Worm (Caenorhabditis elegans) whole organism, late embryonic: ENCODE results near the gene droe-4.

Source experiments
- ama-1 ChIP-seq: fragments of 150-350 bp; optimal IDR thresholded peaks from 2 replicates; lab custom pipeline; 2014
- ceh-18 ChIP-seq: sonication (generic microtip); optimal IDR thresholded peaks from 2 replicates; lab custom pipeline; 2016; ENCODE audit warnings: missing genetic modification characterization, missing compliant biosample characterization
- ceh-48 ChIP-seq: sonication (generic microtip); optimal IDR thresholded peaks from 2 replicates; lab custom pipeline; 2016; ENCODE audit warnings: missing genetic modification characterization, inconsistent platforms, missing compliant biosample characterization
- ceh-9 ChIP-seq: sonication (generic microtip); optimal IDR thresholded peaks from 2 replicates; lab custom pipeline; 2016; ENCODE audit warnings: mild to moderate bottlenecking, missing genetic modification characterization, inconsistent platforms, missing compliant biosample characterization
- elt-4 ChIP-seq: sonication (generic microtip); optimal IDR thresholded peaks from 2 replicates; lab custom pipeline; 2016; ENCODE audit warnings: missing genetic modification characterization, missing compliant biosample characterization
- hlh-15 ChIP-seq: sonication (generic microtip); optimal IDR thresholded peaks from 2 replicates; lab custom pipeline; 2016; ENCODE audit warnings: missing genetic modification characterization, missing compliant biosample characterization
- nhr-11 ChIP-seq: fragments of 150-350 bp; optimal IDR thresholded peaks from 2 replicates; lab custom pipeline; 2014; ENCODE audit warnings: missing biosample characterization, missing genetic modification characterization
- pros-1 ChIP-seq: fragments of 150-350 bp; optimal IDR thresholded peaks from 2 replicates; lab custom pipeline; 2014; ENCODE audit warnings: missing biosample characterization, missing genetic modification reagents, missing genetic modification characterization
- ttx-3 ChIP-seq: sonication (generic microtip); optimal IDR thresholded peaks from 2 replicates; lab custom pipeline; 2016; ENCODE audit warnings: missing genetic modification reagents, missing genetic modification characterization, missing compliant biosample characterization

- TF ChIP-seq nhr-11 (tag; lab: Kevin White, UChicago) (no peak), ceh-9 (tag; lab: Kevin White, UChicago) (no peak), hlh-15 (no peak), ceh-48 (tag; lab: Kevin White, UChicago) (no peak), pros-1 (tag; lab: Kevin White, UChicago) (no peak), ceh-18 (tag; lab: Kevin White, UChicago) (no peak), ama-1 (lab: Kevin White, UChicago) (no peak), elt-4 (tag; lab: Kevin White, UChicago) (no peak), ttx-3 (no peak)
Observed at ce11 chrV:14010021-14010420, 17.6 kb downstream of the droe-4 start.
